Fruit fly (Drosophila melanogaster): ENCODE measurements around the gene CG45122.
A peak's percentile ranks its signal among the peaks of the same experiment; 100 is the strongest.

Gene CG45122

DNA sequence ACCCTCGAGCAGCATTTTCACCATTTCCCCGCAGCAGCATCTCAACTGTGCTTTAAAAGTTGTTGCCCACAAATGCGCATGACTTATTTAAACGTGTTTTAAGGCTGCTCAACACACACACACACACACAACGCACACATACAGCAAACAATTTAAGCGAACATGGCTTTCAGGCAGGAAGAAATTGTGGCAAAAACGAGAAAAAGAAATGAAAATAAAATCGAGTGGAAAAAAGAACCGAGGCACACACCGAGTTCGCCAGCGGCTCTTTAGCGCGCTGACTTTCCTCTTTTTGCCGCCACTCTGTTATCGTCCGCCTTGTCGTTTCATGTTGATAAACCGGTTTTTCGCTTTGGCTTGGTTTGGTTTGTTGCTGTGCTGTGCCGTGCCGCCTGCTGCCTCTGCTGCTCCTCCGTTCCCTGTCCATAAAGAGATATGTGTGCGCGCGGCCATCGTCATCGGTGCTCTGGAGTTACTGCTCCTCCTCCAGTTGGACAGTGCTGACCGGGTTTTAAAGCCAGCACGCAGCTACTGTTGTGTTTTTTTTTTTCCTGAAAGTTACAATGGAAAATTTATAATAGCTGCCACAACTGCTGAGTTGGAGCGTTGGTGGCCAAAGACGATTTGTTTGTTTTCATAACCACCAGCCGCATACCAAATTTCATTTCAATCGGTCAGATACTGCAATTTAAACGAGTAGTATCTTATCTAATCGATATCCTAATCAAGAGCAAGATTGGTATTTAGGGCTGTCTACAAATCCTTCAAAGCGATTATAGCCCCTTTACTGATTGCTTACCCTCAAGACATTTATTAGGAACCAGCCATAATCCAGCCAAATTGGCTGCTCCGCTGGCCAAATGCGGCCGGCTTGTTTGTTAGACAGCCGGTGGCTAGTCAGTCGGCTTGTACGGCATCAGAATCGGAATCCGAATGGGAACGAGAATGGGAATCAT is 27.9 kb upstream of the CG45122 start (continued):
- TF ChIP-seq bsh (GFP tag; optimal IDR thresholded peaks at IDR 0.05) (peak in 1 of 2 experiments; percentile 41), PHDP (tag; optimal IDR thresholded peaks at IDR 0.05) (peak; percentile 16), repo (GFP tag; optimal IDR thresholded peaks at IDR 0.05) (no peak), CG12659 (GFP tag; optimal IDR thresholded peaks at IDR 0.05) (peak; percentile 22), Mrtf (GFP tag; IDR thresholded peaks at IDR 0.05) (no peak), shn (GFP tag; optimal IDR thresholded peaks at IDR 0.05) (peak; percentile 47), kni (GFP tag; optimal IDR thresholded peaks at IDR 0.05) (peak; percentile 56), pb (GFP tag; optimal IDR thresholded peaks at IDR 0.05) (no peak), corto (GFP tag; optimal IDR thresholded peaks at IDR 0.05) (peak; percentile 42), CG32767 (GFP tag; IDR thresholded peaks at IDR 0.05) (0 out of 2 replicates have a peak, but pooled peaks have one; percentile 14), nmo (GFP tag; optimal IDR thresholded peaks at IDR 0.05) (peak; percentile 12), Awh (GFP tag; IDR thresholded peaks at IDR 0.05) (0 out of 2 replicates have a peak, but pooled peaks have one; percentile 26), rib (GFP tag; IDR thresholded peaks at IDR 0.05) (peak; percentile 34; the same call in 1 of the 2 replicates), abd-A (tag; optimal IDR thresholded peaks at IDR 0.05) (peak; percentile 14), zf30C (GFP tag; optimal IDR thresholded peaks at IDR 0.05) (no peak)

DNA sequence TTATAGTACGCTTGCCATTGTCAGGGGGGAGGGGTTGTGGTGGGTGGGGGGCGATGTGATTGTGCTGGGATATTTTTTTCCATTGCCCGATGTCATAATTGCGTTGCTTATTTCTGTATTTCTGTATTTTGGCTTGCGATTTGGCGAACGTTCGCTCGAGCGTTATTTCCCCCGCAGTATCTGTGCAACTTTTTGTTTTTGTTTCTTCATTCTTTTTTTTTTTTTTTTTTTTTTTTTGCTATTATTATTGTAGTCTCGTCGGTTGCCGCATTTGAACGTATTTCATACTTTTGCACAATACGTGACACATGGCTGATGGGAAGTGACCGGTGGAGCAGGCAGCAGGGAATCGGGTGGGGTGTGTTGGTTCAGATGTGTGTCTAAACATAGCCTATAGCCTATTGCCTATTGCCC is 26.3 kb upstream of the CG45122 start:
- TF ChIP-seq CG10543 (GFP tag; optimal IDR thresholded peaks at IDR 0.05) (peak; percentile 62), rib (GFP tag; IDR thresholded peaks at IDR 0.05) (peak; percentile 67; the same call in 1 of the 2 replicates), gcm2 (GFP tag; optimal IDR thresholded peaks at IDR 0.05) (no peak), chinmo (GFP tag; IDR thresholded peaks at IDR 0.05; ENCODE audit: partially characterized antibody) (peak; percentile 92), Pdp1 (GFP tag; optimal IDR thresholded peaks at IDR 0.05) (peak in 1 of 2 experiments; percentile 65), CG9932 (GFP tag; IDR thresholded peaks at IDR 0.05) (peak; percentile 47), lab (GFP tag; optimal IDR thresholded peaks at IDR 0.05) (peak; percentile 35), C15 (GFP tag; IDR thresholded peaks at IDR 0.05) (0 out of 3 replicates have a peak, but pooled peaks have one; percentile 13), Drgx (GFP tag; IDR thresholded peaks at IDR 0.05) (peak; percentile 43), CG18011 (GFP tag; optimal IDR thresholded peaks at IDR 0.05) (no peak), CG1024 (GFP tag; IDR thresholded peaks at IDR 0.05) (no peak), cwo (GFP tag; optimal IDR thresholded peaks at IDR 0.05) (peak; percentile 9), MTF-1 (GFP tag; optimal IDR thresholded peaks at IDR 0.05; ENCODE audit: borderline replicate concordance) (no peak), Xrp1 (GFP tag; IDR thresholded peaks at IDR 0.05) (no peak), nerfin-1 (tag; optimal IDR thresholded peaks at IDR 0.05) (no peak), Adf1 (GFP tag; IDR thresholded peaks at IDR 0.05) (0 out of 2 replicates have a peak, but pooled peaks have one; percentile 9), NFAT (GFP tag; IDR thresholded peaks at IDR 0.05) (peak; percentile 73; the same call in 1 of the 2 replicates), phol (tag; optimal IDR thresholded peaks at IDR 0.05) (no peak), crol (GFP tag; IDR thresholded peaks at IDR 0.05) (peak; percentile 78), CG32772 (GFP tag; IDR thresholded peaks at IDR 0.05) (peak; percentile 39; the same call in 1 of the 2 replicates), wdn (GFP tag; IDR thresholded peaks at IDR 0.05) (no peak), Deaf1 (tag; optimal IDR thresholded peaks at IDR 0.05) (no peak), sug (tag; optimal IDR thresholded peaks at IDR 0.05) (peak; percentile 23)
